Fruit fly (Drosophila melanogaster): ENCODE measurements around the gene CG31198.

Gene CG31198

dm6 chr3R:21719934-21720431 is 34.1 kb upstream of the CG31198 start (continued):
- TF ChIP-seq lola (GFP tag; optimal IDR thresholded peaks at IDR 0.05) = peak in 1 of 3 experiments; percentile 20
- TF ChIP-seq Dip2 (GFP tag; IDR thresholded peaks at IDR 0.05) = no peak
- peak; percentile 30 for TF ChIP-seq CG16863 (GFP tag; optimal IDR thresholded peaks at IDR 0.05)
- peak; percentile 10 for TF ChIP-seq ind (GFP tag; optimal IDR thresholded peaks at IDR 0.05)
- peak; percentile 48 for TF ChIP-seq CG6854 (GFP tag; optimal IDR thresholded peaks at IDR 0.05)
- TF ChIP-seq Hr51 (GFP tag; optimal IDR thresholded peaks at IDR 0.05) = peak in 1 of 2 experiments; percentile 78
- TF ChIP-seq CoRest (tag; optimal IDR thresholded peaks at IDR 0.05) = peak; percentile 58
- peak; percentile 25 for TF ChIP-seq CG18476 (GFP tag; optimal IDR thresholded peaks at IDR 0.05)
- TF ChIP-seq yki (optimal IDR thresholded peaks at IDR 0.05) = no peak
- TF ChIP-seq CG6689 (GFP tag; IDR thresholded peaks at IDR 0.05) = peak; percentile 43
- peak; percentile 59 for TF ChIP-seq dmrt99B (tag; optimal IDR thresholded peaks at IDR 0.05)
- TF ChIP-seq CG4282 (GFP tag; optimal IDR thresholded peaks at IDR 0.05) = no peak
- TF ChIP-seq Ptx1 (GFP tag; IDR thresholded peaks at IDR 0.05) = peak; percentile 32; the same call in 1 of the 2 replicates
- TF ChIP-seq Fer1 (GFP tag; optimal IDR thresholded peaks at IDR 0.05) = no peak
- TF ChIP-seq Trl (optimal IDR thresholded peaks at IDR 0.05) = peak; percentile 59 to 73
- TF ChIP-seq Trl (GFP tag; optimal IDR thresholded peaks at IDR 0.05) = peak; percentile 27
- peak; percentile 49; the same call in 2 of the 3 replicates for TF ChIP-seq Aef1 (GFP tag; IDR thresholded peaks at IDR 0.05)
- no peak for TF ChIP-seq mirr (GFP tag; optimal IDR thresholded peaks at IDR 0.05)
- no peak for TF ChIP-seq sens-2 (GFP tag; IDR thresholded peaks at IDR 0.05)
- no peak for TF ChIP-seq CG11560 (tag; IDR thresholded peaks at IDR 0.05)
- peak; percentile 12 for TF ChIP-seq CG11723 (GFP tag; optimal IDR thresholded peaks at IDR 0.05)
- no peak for TF ChIP-seq CG2875 (GFP tag; optimal IDR thresholded peaks at IDR 0.05)
- peak; percentile 56; the same call in 1 of the 2 replicates for TF ChIP-seq CG9932 (GFP tag; IDR thresholded peaks at IDR 0.05)
- TF ChIP-seq fd96Cb (tag; optimal IDR thresholded peaks at IDR 0.05) = peak; percentile 10
- TF ChIP-seq CG10267 (tag; optimal IDR thresholded peaks at IDR 0.05) = peak; percentile 20
- peak; percentile 46 for TF ChIP-seq Asciz (GFP tag; optimal IDR thresholded peaks at IDR 0.05)
- TF ChIP-seq sima (GFP tag; optimal IDR thresholded peaks at IDR 0.05) = no peak
- TF ChIP-seq dysf (GFP tag; IDR thresholded peaks at IDR 0.05) = peak; percentile 45; the same call in 1 of the 3 replicates
- peak; percentile 46; the same call in 1 of the 2 replicates for TF ChIP-seq al (GFP tag; IDR thresholded peaks at IDR 0.05)
- peak; percentile 45 for TF ChIP-seq CG2712 (tag; optimal IDR thresholded peaks at IDR 0.05)
- peak; percentile 34 for TF ChIP-seq run (tag; optimal IDR thresholded peaks at IDR 0.05)
- TF ChIP-seq CG15696 (tag; optimal IDR thresholded peaks at IDR 0.05) = no peak
- no peak for TF ChIP-seq en (GFP tag; optimal IDR thresholded peaks at IDR 0.05)
- TF ChIP-seq sob (GFP tag; IDR thresholded peaks at IDR 0.05) = peak; percentile 38; the same call in 1 of the 2 replicates
- TF ChIP-seq prd (optimal IDR thresholded peaks at IDR 0.05) = no peak
- TF ChIP-seq prd (GFP tag; IDR thresholded peaks at IDR 0.05) = 0 out of 3 replicates have a peak, but pooled peaks have one; percentile 11
- no peak for TF ChIP-seq CG34376 (GFP tag; optimal IDR thresholded peaks at IDR 0.05)
- TF ChIP-seq NfI (GFP tag; optimal IDR thresholded peaks at IDR 0.05) = peak; percentile 25
- TF ChIP-seq sens (GFP tag) = peak; percentile 75
- TF ChIP-seq MESR4 (GFP tag; optimal IDR thresholded peaks at IDR 0.05) = no peak
- peak; percentile 45 for TF ChIP-seq CG9437 (GFP tag; optimal IDR thresholded peaks at IDR 0.05)
- TF ChIP-seq ewg (GFP tag; optimal IDR thresholded peaks at IDR 0.05) = no peak
- TF ChIP-seq CG15514 (GFP tag; optimal IDR thresholded peaks at IDR 0.05) = peak; percentile 19
- no peak for TF ChIP-seq exex (tag; optimal IDR thresholded peaks at IDR 0.05)
- TF ChIP-seq CG14441 (GFP tag; IDR thresholded peaks at IDR 0.05) = peak; percentile 52; the same call in 1 of the 2 replicates
- peak in 1 of 2 experiments; percentile 42 for TF ChIP-seq Eip74EF (GFP tag; optimal IDR thresholded peaks at IDR 0.05)
- TF ChIP-seq Bteb2 (GFP tag; optimal IDR thresholded peaks at IDR 0.05) = peak; percentile 33
- TF ChIP-seq CG4424 (GFP tag; optimal IDR thresholded peaks at IDR 0.05) = peak; percentile 26
- TF ChIP-seq nom (GFP tag; optimal IDR thresholded peaks at IDR 0.05) = peak; percentile 66
- peak; percentile 62 for TF ChIP-seq CG15269 (tag; optimal IDR thresholded peaks at IDR 0.05)

Measured in whole organism, embryonic.